Worm (Caenorhabditis elegans) whole organism, L4 larva: ENCODE data around the gene F54H12.10.

Experiments used
- F37D6.2 ChIP-seq: sonication (generic microtip); optimal IDR thresholded peaks from 2 replicates; lab custom pipeline; 2016; ENCODE audit warnings: mild to moderate bottlenecking, missing genetic modification characterization, missing compliant biosample characterization
- F44E2.7 ChIP-seq: fragments of 200-800 bp; sonication (Bioruptor generic); IDR thresholded peaks from 2 replicates; pipeline ENCODE4 v2.1.2; 2022; ENCODE audit warnings: missing genetic modification characterization, missing compliant biosample characterization
- F49E8.2 ChIP-seq: sonication (generic microtip); optimal IDR thresholded peaks from 2 replicates; lab custom pipeline; 2016; ENCODE audit warnings: missing compliant biosample characterization, mild to moderate bottlenecking, missing genetic modification characterization, borderline replicate concordance
- Y48G9A.11 ChIP-seq: fragments of 200-800 bp; sonication (Bioruptor generic); IDR thresholded peaks from 2 replicates; pipeline ENCODE4 v1.3.6; 2022; ENCODE audit warnings: missing genetic modification reagents, missing genetic modification characterization, missing compliant biosample characterization
- ZK546.5 ChIP-seq, 2 experiments: sonication (generic microtip); optimal IDR thresholded peaks; 2 replicates each; lab custom pipeline; 2017; ENCODE audit warnings: missing biosample characterization in 2 of 2, missing genetic modification characterization in 2 of 2
- aha-1 ChIP-seq: fragments of 150-350 bp; peaks from one replicate; lab custom pipeline; 2014; ENCODE audit warnings: missing biosample characterization, missing genetic modification characterization
- aly-2 ChIP-seq: sonication (generic microtip); optimal IDR thresholded peaks from 2 replicates; lab custom pipeline; 2018; ENCODE audit warnings: missing biosample characterization, missing genetic modification characterization
- arid-1 ChIP-seq: fragments of 200-800 bp; sonication (Bioruptor generic); conservative IDR thresholded peaks from 2 replicates; pipeline ENCODE4 v1.3.6; 2022; ENCODE audit warnings: missing genetic modification reagents, missing genetic modification characterization, missing compliant biosample characterization
- attf-4 ChIP-seq: sonication (generic microtip); optimal IDR thresholded peaks from 3 replicates; lab custom pipeline; 2017; ENCODE audit warnings: missing biosample characterization, missing genetic modification characterization
- ceh-32 ChIP-seq: sonication (generic microtip); optimal IDR thresholded peaks from 2 replicates; lab custom pipeline; 2016; ENCODE audit warnings: mild to moderate bottlenecking, missing genetic modification characterization, missing compliant biosample characterization; ENCODE audit not compliant: poor library complexity
- ceh-62 ChIP-seq: sonication (generic microtip); optimal IDR thresholded peaks from 2 replicates; lab custom pipeline; 2017; ENCODE audit warnings: missing biosample characterization, missing genetic modification characterization
- ceh-82 ChIP-seq: sonication (generic microtip); optimal IDR thresholded peaks from 2 replicates; lab custom pipeline; 2017; ENCODE audit warnings: missing biosample characterization, missing genetic modification characterization
- ces-1 ChIP-seq: fragments of 150-350 bp; sonication (generic microtip); optimal IDR thresholded peaks from 4 replicates; lab custom pipeline; 2014; ENCODE audit warnings: missing biosample characterization, missing genetic modification reagents, missing genetic modification characterization
- daf-16 ChIP-seq, 3 experiments: sonication (generic microtip); optimal IDR thresholded peaks; 2 replicates each; lab custom pipeline; 2016 to 2017; ENCODE audit warnings: missing genetic modification characterization in 3 of 3, missing genetic modification reagents in 3 of 3, mild to moderate bottlenecking in 2 of 3, missing compliant biosample characterization in 2 of 3, missing biosample characterization in 1 of 3, moderate library complexity in 1 of 3
- daf-19 ChIP-seq: fragments of 200-800 bp; sonication (Bioruptor generic); conservative IDR thresholded peaks from 2 replicates; pipeline ENCODE4 v1.3.6; 2022; ENCODE audit warnings: missing genetic modification characterization, missing compliant biosample characterization
- dmd-6 ChIP-seq: fragments of 200-800 bp; sonication (Bioruptor generic); IDR thresholded peaks from 2 replicates; pipeline ENCODE4 v1.3.6; 2022; ENCODE audit warnings: missing genetic modification reagents, missing genetic modification characterization, missing compliant biosample characterization
- dpl-1 ChIP-seq: fragments of 150-350 bp; optimal IDR thresholded peaks from 2 replicates; lab custom pipeline; 2014; ENCODE audit warnings: missing biosample characterization, missing genetic modification reagents, missing genetic modification characterization
- dve-1 ChIP-seq: sonication (generic microtip); optimal IDR thresholded peaks from 2 replicates; lab custom pipeline; 2017; ENCODE audit warnings: antibody characterized with exemption, mild to moderate bottlenecking, missing genetic modification characterization, missing compliant biosample characterization; ENCODE audit not compliant: insufficient read depth
- egl-43 ChIP-seq: fragments of 200-800 bp; sonication (Bioruptor generic); IDR thresholded peaks from 2 replicates; pipeline ENCODE4 v1.3.6; 2022; ENCODE audit warnings: missing genetic modification reagents, missing genetic modification characterization, missing compliant biosample characterization
- fkh-10 ChIP-seq: fragments of 150-350 bp; optimal IDR thresholded peaks from 2 replicates; lab custom pipeline; 2014; ENCODE audit warnings: missing biosample characterization, missing genetic modification reagents, missing genetic modification characterization
- gei-8 ChIP-seq: fragments of 200-800 bp; sonication (Bioruptor generic); optimal IDR thresholded peaks from 2 replicates; lab custom pipeline; 2018; ENCODE audit warnings: mild to moderate bottlenecking, missing genetic modification characterization, missing compliant biosample characterization
- hlh-30 ChIP-seq: sonication (generic microtip); optimal IDR thresholded peaks from 2 replicates; lab custom pipeline; 2017; ENCODE audit warnings: antibody characterized with exemption, mild to moderate bottlenecking, missing genetic modification characterization, missing compliant biosample characterization; ENCODE audit not compliant: insufficient read depth
- lin-1 ChIP-seq: fragments of 200-800 bp; sonication (Bioruptor generic); IDR thresholded peaks from 2 replicates; pipeline ENCODE4 v1.3.6; 2022; ENCODE audit warnings: missing genetic modification reagents, missing genetic modification characterization, missing compliant biosample characterization
- lin-15B ChIP-seq: fragments of 150-350 bp; sonication (generic microtip); optimal IDR thresholded peaks from 3 replicates; lab custom pipeline; 2014; ENCODE audit warnings: missing biosample characterization, missing genetic modification characterization
- lin-29 ChIP-seq: fragments of 200-800 bp; sonication (Bioruptor generic); IDR thresholded peaks from 2 replicates; pipeline ENCODE4 v1.3.6; 2022; ENCODE audit warnings: missing genetic modification reagents, missing genetic modification characterization, missing compliant biosample characterization
- madf-5 ChIP-seq, 2 experiments: fragments of 200-800 bp; sonication (Bioruptor generic); IDR thresholded peaks; 2 replicates each; pipeline ENCODE4 v1.3.6; 2022; ENCODE audit warnings: missing compliant biosample characterization in 2 of 2, missing genetic modification characterization in 2 of 2
- madf-9 ChIP-seq: fragments of 200-800 bp; sonication (Bioruptor generic); conservative IDR thresholded peaks from 2 replicates; pipeline ENCODE4 v1.3.6; 2022; ENCODE audit warnings: missing genetic modification reagents, missing genetic modification characterization, missing compliant biosample characterization
- mdl-1 ChIP-seq, 2 experiments: fragments of 150-350 bp in 1 of 2; sonication (generic microtip) in 1 of 2; optimal IDR thresholded peaks; 2 replicates each; lab custom pipeline; 2014 to 2017; ENCODE audit warnings: missing biosample characterization in 2 of 2, missing genetic modification characterization in 2 of 2
- mes-2 ChIP-seq: sonication (generic microtip); optimal IDR thresholded peaks from 2 replicates; lab custom pipeline; 2016; ENCODE audit warnings: missing genotype, mild to moderate bottlenecking, missing genetic modification characterization, missing compliant biosample characterization; ENCODE audit not compliant: poor library complexity, severe bottlenecking
- mxl-2 ChIP-seq: fragments of 200-800 bp; sonication (Bioruptor generic); conservative IDR thresholded peaks from 2 replicates; pipeline ENCODE4 v1.3.6; 2022; ENCODE audit warnings: missing genetic modification reagents, missing genetic modification characterization, missing compliant biosample characterization
- nhr-10 ChIP-seq: fragments of 150-350 bp; optimal IDR thresholded peaks from 2 replicates; lab custom pipeline; 2014; ENCODE audit warnings: missing biosample characterization, missing genetic modification characterization
- nhr-102 ChIP-seq: sonication (generic microtip); optimal IDR thresholded peaks from 2 replicates; lab custom pipeline; 2016; ENCODE audit warnings: mild to moderate bottlenecking, missing genetic modification characterization, moderate library complexity, missing compliant biosample characterization
- nhr-237 ChIP-seq: sonication (generic microtip); optimal IDR thresholded peaks from 2 replicates; lab custom pipeline; 2017; ENCODE audit warnings: missing biosample characterization, missing genetic modification characterization
- nhr-25 ChIP-seq: sonication (generic microtip); optimal IDR thresholded peaks from 2 replicates; lab custom pipeline; 2017; ENCODE audit warnings: missing genetic modification characterization, mild to moderate bottlenecking, missing compliant biosample characterization, antibody characterized with exemption, moderate library complexity, borderline replicate concordance; ENCODE audit not compliant: insufficient read depth
- nhr-28 ChIP-seq: fragments of 150-350 bp; optimal IDR thresholded peaks from 2 replicates; lab custom pipeline; 2014; ENCODE audit warnings: missing biosample characterization, missing genetic modification characterization
- nhr-6 ChIP-seq: fragments of 150-350 bp; optimal IDR thresholded peaks from 2 replicates; lab custom pipeline; 2014; ENCODE audit warnings: missing biosample characterization, missing genetic modification characterization
- nhr-76 ChIP-seq: fragments of 150-350 bp; optimal IDR thresholded peaks from 2 replicates; lab custom pipeline; 2014; ENCODE audit warnings: missing biosample characterization, missing genetic modification characterization
- php-3 ChIP-seq: fragments of 200-800 bp; sonication (Bioruptor generic); IDR thresholded peaks from 2 replicates; pipeline ENCODE4 v1.3.6; 2022; ENCODE audit warnings: missing genetic modification reagents, missing genetic modification characterization, missing compliant biosample characterization
- pqm-1 ChIP-seq: sonication (generic microtip); optimal IDR thresholded peaks from 2 replicates; lab custom pipeline; 2017; ENCODE audit warnings: missing biosample characterization, missing genetic modification characterization
- rbr-2 ChIP-seq: sonication (generic microtip); optimal IDR thresholded peaks from 2 replicates; lab custom pipeline; 2016; ENCODE audit warnings: missing genotype, missing genetic modification characterization, missing compliant biosample characterization
- saeg-2 ChIP-seq: fragments of 200-800 bp; sonication (Bioruptor generic); IDR thresholded peaks from 2 replicates; pipeline ENCODE4 v1.3.6; 2022; ENCODE audit warnings: missing genetic modification reagents, missing genetic modification characterization, missing compliant biosample characterization
- sdz-12 ChIP-seq: fragments of 200-800 bp; sonication (Bioruptor generic); optimal IDR thresholded peaks from 2 replicates; lab custom pipeline; 2018; ENCODE audit warnings: mild to moderate bottlenecking, missing genetic modification characterization, missing compliant biosample characterization
- skn-1 ChIP-seq: fragments of 150-350 bp; optimal IDR thresholded peaks from 2 replicates; lab custom pipeline; 2014; ENCODE audit warnings: missing biosample characterization, missing genetic modification characterization
- spr-1 ChIP-seq: sonication (generic microtip); optimal IDR thresholded peaks from 2 replicates; lab custom pipeline; 2016; ENCODE audit warnings: mild to moderate bottlenecking, missing genetic modification characterization, missing compliant biosample characterization
- tag-97 ChIP-seq: fragments of 200-800 bp; sonication (Bioruptor generic); IDR thresholded peaks from 2 replicates; pipeline ENCODE4 v1.3.6; 2022; ENCODE audit warnings: missing genetic modification characterization, missing compliant biosample characterization
- unc-130 ChIP-seq: sonication (generic microtip); optimal IDR thresholded peaks from 2 replicates; lab custom pipeline; 2016; ENCODE audit warnings: missing genetic modification reagents, missing genetic modification characterization, missing compliant biosample characterization
- unc-62 ChIP-seq, 3 experiments: fragments of 150-350 bp in 1 of 3; sonication (generic microtip); optimal IDR thresholded peaks in 2 of 3; peaks in 1 of 3; 1 replicate in 1 of 3; 2 replicates in 2 of 3; lab custom pipeline; 2014 to 2017; ENCODE audit warnings: missing biosample characterization in 3 of 3, missing genetic modification characterization in 3 of 3, missing genetic modification reagents in 3 of 3, missing genotype in 1 of 3
- zag-1 ChIP-seq: fragments of 150-350 bp; optimal IDR thresholded peaks from 2 replicates; lab custom pipeline; 2014; ENCODE audit warnings: missing biosample characterization, missing genetic modification characterization
- zip-11 ChIP-seq: fragments of 200-800 bp; sonication (Bioruptor generic); IDR thresholded peaks from 2 replicates; pipeline ENCODE4 v1.3.6; 2022; ENCODE audit warnings: missing genetic modification characterization, missing compliant biosample characterization
- ztf-7 ChIP-seq: fragments of 150-350 bp; optimal IDR thresholded peaks from 2 replicates; lab custom pipeline; 2014; ENCODE audit warnings: missing biosample characterization, missing genetic modification characterization

The F54H12.10 gene

DNA sequence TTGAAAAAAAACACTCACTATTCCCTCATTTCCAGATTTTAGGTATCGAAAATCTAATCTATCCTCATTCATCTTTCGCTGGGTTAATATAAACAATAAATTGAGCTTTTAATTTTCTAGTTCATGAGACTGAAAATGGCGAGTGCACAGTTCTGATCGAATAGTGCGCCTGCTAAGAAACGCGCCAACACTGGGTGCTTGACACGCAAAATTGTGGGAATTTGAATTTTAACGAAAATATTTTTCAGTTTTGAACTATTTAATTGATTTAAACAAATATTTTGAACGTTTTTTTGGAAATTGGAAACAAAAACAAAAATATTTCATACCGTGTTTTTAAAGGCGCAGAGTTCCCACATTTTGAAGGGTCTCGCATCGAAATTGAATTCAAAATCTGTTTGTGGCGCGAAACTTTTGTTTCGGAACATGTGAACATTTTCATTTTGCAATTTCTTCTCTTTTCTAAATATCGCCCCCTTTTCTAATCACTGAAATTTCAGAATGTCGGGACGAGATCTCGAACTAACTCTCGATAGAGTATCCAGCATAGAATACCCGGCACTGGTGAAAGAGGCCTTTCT is 30.1 kb downstream of the F54H12.10 start, which contains the start of the genes C29E4.13 and npp-15:
Gene C29E4.13 (minus strand): TSS at position 169 of the 581 bp plus-strand sequence.
Gene npp-15 (plus strand): TSS at position 495 of the 581 bp plus-strand sequence.
- no peak for TF ChIP-seq attf-4 (tag; lab: Kevin White, UChicago)
- no peak for TF ChIP-seq F49E8.2 (tag; lab: Kevin White, UChicago)
- no peak for TF ChIP-seq mxl-2 (GFP tag; lab: Robert Waterston, UW)
- no peak for TF ChIP-seq ceh-82 (tag; lab: Kevin White, UChicago)
- no peak for TF ChIP-seq dmd-6 (GFP tag; lab: Robert Waterston, UW)
- TF ChIP-seq F37D6.2 (tag; lab: Kevin White, UChicago) = no peak
- TF ChIP-seq tag-97 (GFP tag; lab: Robert Waterston, UW) = no peak
- TF ChIP-seq nhr-28 (tag; lab: Kevin White, UChicago) = peak; percentile 34
- TF ChIP-seq rbr-2 = no peak
- TF ChIP-seq nhr-102 (tag; lab: Kevin White, UChicago) = no peak
- peak; percentile 39 for TF ChIP-seq unc-130 (GFP tag; lab: Kevin White, UChicago)
- no peak for TF ChIP-seq fkh-10 (GFP tag; lab: Kevin White, UChicago)
- TF ChIP-seq hlh-30 (tag; lab: Kevin White, UChicago) = peak; percentile 12
- TF ChIP-seq madf-9 (GFP tag; lab: Robert Waterston, UW) = no peak
- TF ChIP-seq php-3 (GFP tag; lab: Robert Waterston, UW) = no peak
- TF ChIP-seq lin-29 (GFP tag; lab: Robert Waterston, UW) = no peak
- TF ChIP-seq mdl-1 (tag; optimal IDR thresholded peaks at IDR 0.05; lab: Kevin White, UChicago) = no peak
- TF ChIP-seq dpl-1 (GFP tag; lab: Kevin White, UChicago) = peak; percentile 81
- peak; percentile 64 for TF ChIP-seq mes-2 (tag; lab: Kevin White, UChicago)
- no peak for TF ChIP-seq ceh-32 (tag; lab: Kevin White, UChicago)
- no peak for TF ChIP-seq nhr-76 (tag; lab: Kevin White, UChicago)
- TF ChIP-seq nhr-10 (tag; lab: Kevin White, UChicago) = no peak
- no peak for TF ChIP-seq ZK546.5 (tag; optimal IDR thresholded peaks at IDR 0.05; lab: Kevin White, UChicago)
- peak; percentile 21 for TF ChIP-seq pqm-1 (tag; lab: Kevin White, UChicago)
- TF ChIP-seq saeg-2 (GFP tag; lab: Robert Waterston, UW) = no peak
- TF ChIP-seq sdz-12 (GFP tag; lab: Kevin White, UChicago) = no peak
- no peak for TF ChIP-seq skn-1
- TF ChIP-seq lin-15B (tag; lab: Kevin White, UChicago) = no peak
- TF ChIP-seq nhr-25 (tag; lab: Kevin White, UChicago) = no peak
- TF ChIP-seq arid-1 = no peak
- no peak for TF ChIP-seq daf-16 (GFP tag; optimal IDR thresholded peaks at IDR 0.05; lab: Kevin White, UChicago)
- peak; percentile 37 for TF ChIP-seq daf-16 (tag; optimal IDR thresholded peaks at IDR 0.05; lab: Kevin White, UChicago)
- no peak for TF ChIP-seq daf-19 (GFP tag; lab: Robert Waterston, UW)
- no peak for TF ChIP-seq aha-1 (tag; lab: Kevin White, UChicago)
- peak; percentile 28 for TF ChIP-seq dve-1 (tag; lab: Kevin White, UChicago)
- TF ChIP-seq madf-5 (GFP tag; IDR thresholded peaks at IDR 0.05; lab: Robert Waterston, UW) = no peak
- no peak for TF ChIP-seq Y48G9A.11
- no peak for TF ChIP-seq zip-11 (GFP tag; lab: Robert Waterston, UW)
- no peak for TF ChIP-seq egl-43
- TF ChIP-seq F44E2.7 (GFP tag; lab: Robert Waterston, UW) = no peak
- TF ChIP-seq nhr-237 = no peak
- TF ChIP-seq ztf-7 (tag; lab: Kevin White, UChicago) = no peak
- no peak for TF ChIP-seq unc-62 (GFP tag; optimal IDR thresholded peaks at IDR 0.05 in 1 of 2; lab: Kevin White, UChicago)
- TF ChIP-seq unc-62 (tag; optimal IDR thresholded peaks at IDR 0.05; lab: Kevin White, UChicago) = no peak
- TF ChIP-seq nhr-6 = no peak
- TF ChIP-seq spr-1 (tag; lab: Kevin White, UChicago) = no peak
- no peak for TF ChIP-seq zag-1 (tag; lab: Kevin White, UChicago)
- no peak for TF ChIP-seq ceh-62 (tag; lab: Kevin White, UChicago)
- no peak for TF ChIP-seq aly-2
- no peak for TF ChIP-seq ces-1 (GFP tag; lab: Kevin White, UChicago)
- TF ChIP-seq lin-1 (GFP tag; lab: Robert Waterston, UW) = no peak
- no peak for TF ChIP-seq gei-8
